Worm (Caenorhabditis elegans): ENCODE data around the gene H12D21.6.
A peak's percentile ranks its signal among the peaks of the same experiment; 100 is the strongest.

Gene H12D21.6

ce11 chrV:14876257-14876656 lies 21.4 kb downstream of the H12D21.6 start:
- TF ChIP-seq mep-1 (tag; optimal IDR thresholded peaks at IDR 0.05): peak; percentile 62
- no peak for TF ChIP-seq fkh-8 (tag; optimal IDR thresholded peaks at IDR 0.05)
- TF ChIP-seq swsn-7 (tag; optimal IDR thresholded peaks at IDR 0.05): peak; percentile 56
- no peak for TF ChIP-seq unc-86 (tag; optimal IDR thresholded peaks at IDR 0.05)
- TF ChIP-seq lin-14 (GFP tag; optimal IDR thresholded peaks at IDR 0.05): peak; percentile 38
- TF ChIP-seq unc-62 (GFP tag; optimal IDR thresholded peaks at IDR 0.05): no peak
- no peak for TF ChIP-seq efl-3 (GFP tag; optimal IDR thresholded peaks at IDR 0.05)
- TF ChIP-seq egl-13 (tag; optimal IDR thresholded peaks at IDR 0.05): no peak
- peak; percentile 20 to 45 for TF ChIP-seq efl-1 (optimal IDR thresholded peaks at IDR 0.05)
- TF ChIP-seq efl-1 (GFP tag; optimal IDR thresholded peaks at IDR 0.05 in 1 of 2): peak in 1 of 2 experiments; percentile 82
- TF ChIP-seq nhr-77 (tag; optimal IDR thresholded peaks at IDR 0.05): peak; percentile 46
- TF ChIP-seq sox-4 (tag; optimal IDR thresholded peaks at IDR 0.05): no peak
- peak; percentile 55 for TF ChIP-seq nhr-19 (GFP tag; conservative IDR thresholded peaks at IDR 0.05)
- TF ChIP-seq snu-23 (GFP tag; optimal IDR thresholded peaks at IDR 0.05): peak; percentile 69
- TF ChIP-seq lin-13 (GFP tag; optimal IDR thresholded peaks at IDR 0.05): no peak
- TF ChIP-seq C04F5.9 (tag; optimal IDR thresholded peaks at IDR 0.05): no peak
- no peak for TF ChIP-seq ceh-90 (tag; optimal IDR thresholded peaks at IDR 0.05)
- no peak for TF ChIP-seq unc-98 (GFP tag; IDR thresholded peaks at IDR 0.05)
- no peak for TF ChIP-seq nhr-11 (tag; optimal IDR thresholded peaks at IDR 0.05)
- TF ChIP-seq hpl-2 (GFP tag; optimal IDR thresholded peaks at IDR 0.05): no peak
- TF ChIP-seq nhr-12 (tag; optimal IDR thresholded peaks at IDR 0.05): no peak
- TF ChIP-seq egl-27 (tag; optimal IDR thresholded peaks at IDR 0.05): no peak
- TF ChIP-seq zip-4 (GFP tag; optimal IDR thresholded peaks at IDR 0.05): no peak
- no peak for TF ChIP-seq F16B12.6 (tag; optimal IDR thresholded peaks at IDR 0.05)
- TF ChIP-seq rnt-1 (tag; optimal IDR thresholded peaks at IDR 0.05): peak; percentile 79
- peak; percentile 44 for TF ChIP-seq dsc-1 (tag; optimal IDR thresholded peaks at IDR 0.05)
- peak; percentile 25 for TF ChIP-seq xbp-1 (tag; optimal IDR thresholded peaks at IDR 0.05)
- TF ChIP-seq nhr-47 (tag; optimal IDR thresholded peaks at IDR 0.05): peak; percentile 61
- TF ChIP-seq aly-2 (tag; optimal IDR thresholded peaks at IDR 0.05): no peak
- TF ChIP-seq Y116A8C.19 (tag; optimal IDR thresholded peaks at IDR 0.05; ENCODE audit: borderline replicate concordance): no peak
- TF ChIP-seq nhr-90 (tag; optimal IDR thresholded peaks at IDR 0.05; ENCODE audit: poor library complexity): peak; percentile 54
- TF ChIP-seq fkh-10 (GFP tag; optimal IDR thresholded peaks at IDR 0.05): no peak
- TF ChIP-seq fkh-4 (tag; optimal IDR thresholded peaks at IDR 0.05; ENCODE audit: borderline replicate concordance): no peak
- no peak for TF ChIP-seq ceh-63 (GFP tag; optimal IDR thresholded peaks at IDR 0.05)
- TF ChIP-seq lin-39 (tag; optimal IDR thresholded peaks at IDR 0.05): no peak
- TF ChIP-seq pax-3 (tag; optimal IDR thresholded peaks at IDR 0.05): no peak
- TF ChIP-seq tbx-2 (tag; optimal IDR thresholded peaks at IDR 0.05): peak; percentile 21
- TF ChIP-seq lin-35 (GFP tag; optimal IDR thresholded peaks at IDR 0.05): peak; percentile 39 to 70
- TF ChIP-seq mab-9 (GFP tag; IDR thresholded peaks at IDR 0.05): no peak
- no peak for TF ChIP-seq sup-37 (GFP tag; optimal IDR thresholded peaks at IDR 0.05)
- no peak for TF ChIP-seq ets-5 (GFP tag; IDR thresholded peaks at IDR 0.05)
- TF ChIP-seq mef-2 (tag; optimal IDR thresholded peaks at IDR 0.05): no peak
- peak; percentile 48; the same call in 1 of the 2 replicates for TF ChIP-seq grh-1 (GFP tag; IDR thresholded peaks at IDR 0.05)
- peak; percentile 61 for TF ChIP-seq nhr-71 (tag; optimal IDR thresholded peaks at IDR 0.05)
- TF ChIP-seq nhr-84 (tag; optimal IDR thresholded peaks at IDR 0.05): no peak
- TF ChIP-seq irx-1 (tag; optimal IDR thresholded peaks at IDR 0.05): no peak
- TF ChIP-seq nhr-85 (tag): peak; percentile 28
- TF ChIP-seq C34B4.2 (tag; optimal IDR thresholded peaks at IDR 0.05): no peak
- TF ChIP-seq lsy-2 (tag; optimal IDR thresholded peaks at IDR 0.05): peak; percentile 0 to 40
- no peak for TF ChIP-seq zag-1 (tag; optimal IDR thresholded peaks at IDR 0.05)
- no peak for TF ChIP-seq alr-1 (tag; optimal IDR thresholded peaks at IDR 0.05; ENCODE audit: borderline replicate concordance)
- TF ChIP-seq aha-1 (tag; optimal IDR thresholded peaks at IDR 0.05): no peak
- TF ChIP-seq ceh-8 (GFP tag; optimal IDR thresholded peaks at IDR 0.05): no peak
- TF ChIP-seq ceh-82 (tag; optimal IDR thresholded peaks at IDR 0.05): peak in 2 of 3 experiments; percentile 12 to 28

All from whole organism, L1 larva.